Fruit fly (Drosophila melanogaster) whole organism, pupa: ENCODE data around the gene CG13465.

ENCODE experiments used
- CG10348 ChIP-seq: fragments of 200-800 bp; sonication (Bioruptor generic); IDR thresholded peaks from 2 replicates; pipeline ENCODE4 v1.3.6; 2022; ENCODE audit warnings: missing biosample characterization, missing genetic modification characterization
- CG12605 ChIP-seq: fragments of 200-800 bp; sonication (Bioruptor generic); IDR thresholded peaks from 2 replicates; pipeline ENCODE4 v1.3.6; 2022; ENCODE audit warnings: missing biosample characterization, missing genetic modification characterization
- CG14655 ChIP-seq: fragments of 200-800 bp; sonication (Bioruptor generic); optimal IDR thresholded peaks from 3 replicates; lab custom pipeline; 2017; ENCODE audit warnings: mild to moderate bottlenecking, missing biosample characterization, missing genetic modification reagents, missing genetic modification characterization
- CG4496 ChIP-seq: fragments of 200-800 bp; sonication (Bioruptor generic); IDR thresholded peaks from 3 replicates; pipeline ENCODE4 v1.3.6; 2022; ENCODE audit warnings: missing biosample characterization, missing genetic modification characterization
- CG9948 ChIP-seq: fragments of 200-800 bp; sonication (Bioruptor generic); optimal IDR thresholded peaks from 2 replicates; lab custom pipeline; 2018; ENCODE audit warnings: missing biosample characterization, mild to moderate bottlenecking, missing genetic modification characterization, moderate library complexity
- Ets98B ChIP-seq: fragments of 200-800 bp; sonication (Bioruptor generic); IDR thresholded peaks from 2 replicates; pipeline ENCODE4 v1.3.6; 2022; ENCODE audit warnings: missing biosample characterization, missing genetic modification characterization
- Pif1A ChIP-seq: fragments of 200-800 bp; sonication (Bioruptor generic); optimal IDR thresholded peaks from 3 replicates; lab custom pipeline; 2016; ENCODE audit warnings: missing biosample characterization, missing genetic modification characterization
- gl ChIP-seq: fragments of 200-800 bp; sonication (Bioruptor generic); optimal IDR thresholded peaks from 2 replicates; lab custom pipeline; 2018; ENCODE audit warnings: missing biosample characterization, mild to moderate bottlenecking, missing genetic modification characterization

CG13465 gene

DNA sequence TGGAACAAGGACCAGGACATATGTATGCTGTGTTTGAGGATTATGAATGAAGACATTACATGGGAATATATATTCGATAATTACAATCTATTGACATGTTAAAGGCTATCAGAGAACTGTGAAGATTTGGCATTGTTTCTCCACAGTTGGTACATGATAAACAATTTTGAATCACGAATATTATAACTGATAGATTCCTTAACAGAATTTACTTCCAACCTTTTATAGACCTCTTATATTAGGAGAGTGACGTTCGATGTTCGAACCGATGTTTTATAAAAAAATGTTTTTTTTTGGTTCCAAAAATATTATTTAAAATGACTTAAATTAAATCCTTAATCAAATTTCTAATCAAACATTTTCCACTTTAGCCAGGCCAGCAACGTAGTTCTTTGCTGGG is 40.6 kb downstream of the CG13465 start, which contains the start of gene DCX-EMAP:
DCX-EMAP (plus strand) TSS at position 301 of the 400 bp plus-strand sequence.
- TF ChIP-seq Pif1A (GFP tag; lab: Kevin White, UChicago) (no peak), Ets98B (GFP tag; lab: Robert Waterston, UW) (no peak), CG9948 (tag; lab: Kevin White, UChicago) (no peak), CG4496 (GFP tag; lab: Robert Waterston, UW) (no peak), CG10348 (no peak), CG12605 (GFP tag; lab: Robert Waterston, UW) (no peak), gl (tag; lab: Kevin White, UChicago) (no peak)

DNA sequence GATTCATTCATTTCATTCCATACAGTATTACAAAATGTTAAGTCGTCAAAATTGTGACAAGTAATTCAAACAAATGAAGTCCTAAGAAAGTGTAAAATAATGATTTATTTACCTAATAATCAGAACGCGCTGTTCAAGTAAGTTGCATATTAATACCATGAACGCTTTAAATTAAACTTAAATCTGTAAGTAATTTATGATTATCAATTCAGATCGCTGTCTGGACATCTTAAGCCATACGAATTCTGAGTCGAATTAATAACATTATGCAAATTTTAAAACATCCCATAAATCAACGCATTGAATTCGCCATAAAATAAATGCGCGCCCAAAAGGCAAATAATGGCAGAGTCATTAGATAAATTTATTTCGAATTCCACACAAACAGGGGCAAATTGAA is 49.8 kb downstream of the CG13465 start, which contains the start of gene CG34245:
CG34245 (minus strand) TSS at position 101 of the 400 bp plus-strand sequence.
- TF ChIP-seq gl (tag; lab: Kevin White, UChicago) (no peak), CG10348 (no peak), CG14655 (GFP tag; lab: Kevin White, UChicago) (no peak)
